Fruit fly (Drosophila melanogaster) whole organism: ENCODE measurements around the gene Cpr35B.

Experiments
- CG8478 ChIP-seq: fragments of >200 bp; optimal IDR thresholded peaks from 2 replicates; lab custom pipeline; 2018; ENCODE audit warnings: inconsistent platforms
- Dll ChIP-seq: fragments of >200 bp; optimal IDR thresholded peaks from 2 replicates; lab custom pipeline; 2017
- EcR ChIP-seq, 2 experiments: fragments of >200 bp; optimal IDR thresholded peaks; 2 replicates each; lab custom pipeline; 2017; ENCODE audit warnings: missing biosample characterization in 2 of 2, missing genetic modification characterization in 2 of 2, missing genetic modification reagents in 2 of 2
- pan ChIP-seq: fragments of >200 bp; optimal IDR thresholded peaks from 2 replicates; lab custom pipeline; 2017
- psq ChIP-seq: fragments of >200 bp; optimal IDR thresholded peaks from 2 replicates; lab custom pipeline; 2017
- usp ChIP-seq: fragments of >200 bp; optimal IDR thresholded peaks from 2 replicates; lab custom pipeline; 2017; ENCODE audit warnings: missing biosample characterization, missing genetic modification characterization, mixed read lengths

dm6 chr2L:14376484-14377254, 48.3 kb downstream of the Cpr35B start:
- TF ChIP-seq pan (lab: Kevin White, UChicago) (no peak), psq (no peak), CG8478 (lab: Kevin White, UChicago) (no peak), EcR (GFP tag; optimal IDR thresholded peaks at IDR 0.05; lab: Kevin White, UChicago) (no peak), Dll (lab: Kevin White, UChicago) (no peak), usp (GFP tag; lab: Kevin White, UChicago) (no peak)
